Worm (Caenorhabditis elegans): ENCODE data around the gene mig-22.

mig-22 gene

ce11 chrIII:8741276-8741860, 25.8 kb downstream of the mig-22 start, which contains the start of gene pdhk-2:
Gene pdhk-2, minus strand, starts transcription at chrIII:8741412.
- no peak for TF ChIP-seq ceh-63 (GFP tag; optimal IDR thresholded peaks at IDR 0.05)
- TF ChIP-seq elt-3 (tag; optimal IDR thresholded peaks at IDR 0.05) = peak in 3 of 6 experiments; percentile 35 to 89 (median 88)
- TF ChIP-seq nhr-19 (GFP tag; conservative IDR thresholded peaks at IDR 0.05) = peak; percentile 95
- TF ChIP-seq snu-23 (GFP tag; optimal IDR thresholded peaks at IDR 0.05) = peak; percentile 96
- TF ChIP-seq ces-1 (GFP tag; optimal IDR thresholded peaks at IDR 0.05) = no peak
- TF ChIP-seq hpl-2 (GFP tag; optimal IDR thresholded peaks at IDR 0.05) = peak; percentile 32
- peak; percentile 89 for TF ChIP-seq ceh-8 (GFP tag; optimal IDR thresholded peaks at IDR 0.05)
- peak; percentile 85 for TF ChIP-seq elt-2 (tag; optimal IDR thresholded peaks at IDR 0.05)
- peak; percentile 98 for TF ChIP-seq mep-1 (tag; optimal IDR thresholded peaks at IDR 0.05)
- peak; percentile 78 for TF ChIP-seq ceh-88 (GFP tag; IDR thresholded peaks at IDR 0.05)
- peak; percentile 53 for TF ChIP-seq efl-3 (GFP tag; optimal IDR thresholded peaks at IDR 0.05)
- no peak for TF ChIP-seq nhr-76 (tag; optimal IDR thresholded peaks at IDR 0.05)
- no peak for TF ChIP-seq tlp-1 (tag; optimal IDR thresholded peaks at IDR 0.05)
- peak; percentile 93 for TF ChIP-seq fkh-10 (GFP tag; optimal IDR thresholded peaks at IDR 0.05)
- TF ChIP-seq F16B12.6 (tag; optimal IDR thresholded peaks at IDR 0.05) = peak; percentile 66
- TF ChIP-seq jun-1 (tag; optimal IDR thresholded peaks at IDR 0.05) = peak; percentile 87
- TF ChIP-seq swsn-7 (tag; optimal IDR thresholded peaks at IDR 0.05) = peak; percentile 96
- TF ChIP-seq nhr-12 (tag; optimal IDR thresholded peaks at IDR 0.05) = no peak
- TF ChIP-seq fkh-8 (tag; optimal IDR thresholded peaks at IDR 0.05) = peak; percentile 91
- peak; percentile 93 for TF ChIP-seq egl-13 (tag; optimal IDR thresholded peaks at IDR 0.05)
- TF ChIP-seq rnt-1 (tag; optimal IDR thresholded peaks at IDR 0.05) = peak; percentile 97
- TF ChIP-seq grh-1 (GFP tag; IDR thresholded peaks at IDR 0.05) = peak; percentile 98
- peak; percentile 98 for TF ChIP-seq nhr-85 (tag)
- TF ChIP-seq fkh-4 (tag; optimal IDR thresholded peaks at IDR 0.05; ENCODE audit: borderline replicate concordance) = peak; percentile 72
- TF ChIP-seq ztf-4 (tag; optimal IDR thresholded peaks at IDR 0.05) = peak; percentile 88
- peak; percentile 52 for TF ChIP-seq ceh-90 (tag; optimal IDR thresholded peaks at IDR 0.05)
- no peak for TF ChIP-seq ets-5 (GFP tag; IDR thresholded peaks at IDR 0.05)
- TF ChIP-seq vab-15 (tag; optimal IDR thresholded peaks at IDR 0.05) = peak; percentile 75
- TF ChIP-seq mab-9 (GFP tag; IDR thresholded peaks at IDR 0.05) = peak; percentile 68
- peak in 1 of 2 experiments; percentile 85 for TF ChIP-seq mdl-1 (tag; optimal IDR thresholded peaks at IDR 0.05)
- TF ChIP-seq blmp-1 (tag; optimal IDR thresholded peaks at IDR 0.05) = peak; percentile 80
- peak; percentile 97 for TF ChIP-seq nhr-47 (tag; optimal IDR thresholded peaks at IDR 0.05)
- peak; percentile 92 for TF ChIP-seq irx-1 (tag; optimal IDR thresholded peaks at IDR 0.05)
- TF ChIP-seq C04F5.9 (tag; optimal IDR thresholded peaks at IDR 0.05) = peak; percentile 94
- TF ChIP-seq zip-4 (GFP tag; optimal IDR thresholded peaks at IDR 0.05) = peak; percentile 89
- peak; percentile 91 for TF ChIP-seq pax-3 (tag; optimal IDR thresholded peaks at IDR 0.05)
- peak; percentile 95 for TF ChIP-seq lsy-2 (tag; optimal IDR thresholded peaks at IDR 0.05)
- TF ChIP-seq unc-130 (tag; optimal IDR thresholded peaks at IDR 0.05) = peak; percentile 80
- TF ChIP-seq sup-37 (GFP tag; optimal IDR thresholded peaks at IDR 0.05) = peak; percentile 91
- no peak for TF ChIP-seq pqm-1 (tag; optimal IDR thresholded peaks at IDR 0.05)
- peak; percentile 78 for TF ChIP-seq aly-2 (tag; optimal IDR thresholded peaks at IDR 0.05)
- peak; percentile 82 for TF ChIP-seq zag-1 (tag; optimal IDR thresholded peaks at IDR 0.05)
- peak; percentile 99 to 100 (median 99) for TF ChIP-seq dpl-1 (GFP tag; optimal IDR thresholded peaks at IDR 0.05)
- TF ChIP-seq lin-15B (tag; optimal IDR thresholded peaks at IDR 0.05) = peak; percentile 90
- no peak for TF ChIP-seq unc-30 (tag; optimal IDR thresholded peaks at IDR 0.05)
- TF ChIP-seq fos-1 (tag; optimal IDR thresholded peaks at IDR 0.05) = peak; percentile 86
- TF ChIP-seq nhr-28 (tag; optimal IDR thresholded peaks at IDR 0.05) = no peak
- TF ChIP-seq Y116A8C.19 (tag; optimal IDR thresholded peaks at IDR 0.05; ENCODE audit: borderline replicate concordance) = no peak
- TF ChIP-seq alr-1 (tag; optimal IDR thresholded peaks at IDR 0.05; ENCODE audit: borderline replicate concordance) = no peak
- TF ChIP-seq nhr-77 (tag; optimal IDR thresholded peaks at IDR 0.05) = peak; percentile 85
- TF ChIP-seq lin-35 (GFP tag; optimal IDR thresholded peaks at IDR 0.05) = peak; percentile 99 to 100
- peak; percentile 45 for TF ChIP-seq nhr-237 (tag; optimal IDR thresholded peaks at IDR 0.05)

Measured in whole organism, L1 larva.